Worm (Caenorhabditis elegans): ENCODE measurements around the gene F59B10.4.

DNA sequence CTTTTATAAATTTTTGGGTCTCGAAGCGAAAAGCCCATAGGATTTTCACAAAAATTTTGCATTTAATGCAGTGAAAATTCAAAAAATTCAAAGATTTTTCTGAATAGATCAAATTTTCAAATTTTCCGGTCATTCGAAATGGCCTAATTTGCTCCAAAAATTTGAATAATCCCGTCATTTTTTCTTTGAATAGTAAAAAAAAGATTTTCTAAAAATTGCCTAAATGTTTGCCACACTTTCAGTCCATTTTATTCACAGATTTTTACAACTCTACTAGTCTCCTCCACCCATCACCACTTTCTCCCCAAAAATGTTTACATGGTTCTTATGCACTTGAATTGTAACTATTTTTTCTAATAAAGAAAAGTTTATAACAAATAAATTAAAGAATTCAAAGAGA, 15.1 kb upstream of the F59B10.4 start:
- no peak for TF ChIP-seq pha-4 (tag; optimal IDR thresholded peaks at IDR 0.05)
- TF ChIP-seq T26A5.8 (tag; optimal IDR thresholded peaks at IDR 0.05), result no peak
- TF ChIP-seq snpc-3.4 (tag; optimal IDR thresholded peaks at IDR 0.05), result no peak
- no peak for TF ChIP-seq unc-62 (GFP tag; optimal IDR thresholded peaks at IDR 0.05)
- TF ChIP-seq F33H1.4 (GFP tag; IDR thresholded peaks at IDR 0.05), result no peak
- no peak for TF ChIP-seq F37B4.10 (GFP tag; IDR thresholded peaks at IDR 0.05)
- no peak for TF ChIP-seq egl-18 (GFP tag; IDR thresholded peaks at IDR 0.05)
- no peak for TF ChIP-seq B0336.3 (GFP tag; IDR thresholded peaks at IDR 0.05)
- TF ChIP-seq sea-2 (GFP tag; IDR thresholded peaks at IDR 0.05), result no peak
- no peak for TF ChIP-seq rcor-1 (GFP tag; IDR thresholded peaks at IDR 0.05)
- TF ChIP-seq him-1 (tag; optimal IDR thresholded peaks at IDR 0.05), result no peak
- TF ChIP-seq Y53F4B.3 (GFP tag; IDR thresholded peaks at IDR 0.05), result no peak
- no peak for TF ChIP-seq sptf-2 (GFP tag; optimal IDR thresholded peaks at IDR 0.05)
